Worm (Caenorhabditis elegans) whole organism, midembryonic: ENCODE results near the gene Y105C5B.1.

Source experiments
- T22C8.4 ChIP-seq: fragments of 200-800 bp; sonication (Bioruptor generic); IDR thresholded peaks from 2 replicates; pipeline ENCODE4 v1.3.6; 2022; ENCODE audit warnings: missing genetic modification characterization, missing compliant biosample characterization
- cog-1 ChIP-seq: sonication (generic microtip); optimal IDR thresholded peaks from 2 replicates; lab custom pipeline; 2016; ENCODE audit warnings: missing genetic modification characterization, missing compliant biosample characterization
- flt-1 ChIP-seq: fragments of 200-800 bp; sonication (Bioruptor generic); IDR thresholded peaks from 2 replicates; pipeline ENCODE4 v1.3.6; 2022; ENCODE audit warnings: missing genetic modification characterization, missing compliant biosample characterization
- klf-2 ChIP-seq: fragments of 200-800 bp; sonication (Bioruptor generic); conservative IDR thresholded peaks from 2 replicates; pipeline ENCODE4 v1.3.6; 2022; ENCODE audit warnings: missing genetic modification reagents, missing genetic modification characterization, missing compliant biosample characterization
- med-1 ChIP-seq: sonication (generic microtip); optimal IDR thresholded peaks from 2 replicates; lab custom pipeline; 2017; ENCODE audit warnings: missing genetic modification characterization, mild to moderate bottlenecking, missing compliant biosample characterization, antibody characterized with exemption, missing genetic modification reagents; ENCODE audit not compliant: insufficient read depth
- ref-1 ChIP-seq: fragments of 200-800 bp; sonication (Bioruptor generic); conservative IDR thresholded peaks from 2 replicates; pipeline ENCODE4 v1.3.6; 2022; ENCODE audit warnings: missing genetic modification reagents, missing genetic modification characterization, missing compliant biosample characterization
- tab-1 ChIP-seq: fragments of 200-800 bp; sonication (Bioruptor generic); IDR thresholded peaks from 2 replicates; pipeline ENCODE4 v1.3.6; 2022; ENCODE audit warnings: missing genetic modification characterization, missing compliant biosample characterization
- ztf-23 ChIP-seq: fragments of 200-800 bp; sonication (Bioruptor generic); IDR thresholded peaks from 2 replicates; pipeline ENCODE4 v1.3.6; 2022; ENCODE audit warnings: missing genetic modification reagents, missing genetic modification characterization, missing compliant biosample characterization
- ztf-29 ChIP-seq: fragments of 200-800 bp; sonication (Bioruptor generic); IDR thresholded peaks from 2 replicates; pipeline ENCODE4 v1.3.6; 2022; ENCODE audit warnings: missing genetic modification reagents, missing genetic modification characterization, missing compliant biosample characterization

Y105C5B.1 gene

DNA sequence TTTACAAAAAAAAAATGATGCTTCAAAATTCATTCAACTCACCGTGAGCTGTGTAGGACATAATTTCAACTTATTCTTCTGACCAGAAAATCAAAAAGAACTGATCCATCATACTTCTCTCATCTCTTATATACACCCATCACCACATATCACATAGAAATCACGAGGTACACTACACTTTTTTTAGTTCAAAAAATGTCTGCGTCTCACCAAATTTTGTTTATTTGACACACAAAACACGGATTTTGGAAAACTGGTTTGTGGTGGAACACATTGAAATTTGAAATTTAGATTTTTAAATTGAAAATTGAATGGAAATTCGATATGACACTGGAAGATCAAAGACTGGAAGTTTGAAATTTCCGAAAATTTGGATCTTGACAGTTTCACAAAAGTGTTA lies 30.7 kb downstream of the Y105C5B.1 start, which contains the start of gene Y105C5B.5:
Y105C5B.5 (minus strand) TSS at position 103 of the 400 bp plus-strand sequence.
- TF ChIP-seq ref-1 (no peak), klf-2 (no peak), med-1 (no peak), flt-1 (no peak)

DNA sequence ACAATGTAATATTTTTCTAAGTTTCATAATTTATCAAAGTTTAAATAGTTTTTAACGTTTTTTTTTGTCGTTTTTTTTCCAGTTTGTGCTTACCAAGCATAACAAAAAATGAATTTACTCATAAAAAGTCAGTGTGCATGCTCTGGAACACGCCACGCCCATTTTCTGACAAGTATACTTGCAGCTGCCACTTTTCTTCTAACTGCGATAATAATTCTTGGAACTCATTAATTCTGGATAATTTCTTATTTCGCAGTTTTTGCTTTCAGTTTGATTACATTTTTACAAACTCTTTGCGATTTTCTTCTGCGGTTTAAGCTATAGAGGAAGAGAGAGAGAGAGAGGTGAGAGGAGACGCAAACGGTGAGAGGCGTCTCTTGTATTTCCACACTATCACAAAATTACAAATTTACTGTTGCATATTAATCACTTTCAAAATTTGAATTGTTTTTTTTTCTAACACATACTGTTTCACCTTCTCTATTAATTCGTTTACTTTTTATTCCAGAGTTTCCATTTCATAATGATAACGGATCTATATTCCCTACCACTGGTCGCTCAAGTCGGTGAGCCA lies 35.7 kb downstream of the Y105C5B.1 start, which contains the start of gene srv-15:
srv-15 (plus strand) TSS at position 524 of the 574 bp plus-strand sequence.
- TF ChIP-seq ztf-29 (GFP tag; lab: Robert Waterston, UW) (no peak), med-1 (no peak), flt-1 (no peak), T22C8.4 (GFP tag; lab: Robert Waterston, UW) (no peak)

DNA sequence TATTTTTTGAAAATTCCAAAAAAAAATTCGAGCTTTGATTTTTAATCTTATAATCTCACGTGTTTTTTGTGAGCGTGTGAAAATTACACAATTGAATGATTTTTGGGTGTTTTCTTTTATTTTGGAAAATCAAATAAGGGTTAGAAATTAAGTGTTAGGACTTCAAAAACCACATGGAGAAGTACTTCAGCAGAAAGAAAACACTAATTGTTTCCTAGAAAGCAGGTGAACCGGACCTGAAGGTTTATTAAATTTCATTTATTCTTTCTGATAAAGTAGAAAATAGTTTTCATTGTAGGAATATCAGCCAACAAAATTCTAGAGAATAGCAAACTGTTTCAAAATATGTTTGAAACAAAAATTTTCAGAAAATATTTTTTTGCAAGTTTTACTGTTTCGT lies 37.8 kb downstream of the Y105C5B.1 start:
- TF ChIP-seq T22C8.4 (GFP tag; lab: Robert Waterston, UW) (no peak), ztf-29 (GFP tag; lab: Robert Waterston, UW) (no peak), med-1 (no peak), flt-1 (no peak), cog-1 (no peak), ref-1 (no peak), klf-2 (no peak)

DNA sequence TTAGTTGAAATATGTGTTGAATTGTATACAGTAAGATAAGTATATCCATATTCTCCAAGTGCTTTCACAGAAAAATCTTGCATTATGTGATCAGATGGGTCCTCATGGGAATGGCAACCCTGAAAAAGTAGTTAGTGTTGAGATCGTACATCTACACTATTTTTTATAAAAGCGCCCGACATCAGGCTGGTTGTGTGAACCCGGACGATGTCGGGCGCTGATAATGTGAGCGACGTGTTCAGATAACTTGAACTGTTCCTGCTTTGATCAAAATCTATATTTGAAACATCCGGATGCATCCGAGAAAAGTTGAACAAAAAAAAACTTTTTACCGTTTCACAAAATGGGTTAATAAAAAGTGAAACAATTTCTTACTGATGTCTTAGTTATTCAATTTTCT lies 44.6 kb downstream of the Y105C5B.1 start:
- TF ChIP-seq cog-1 (no peak), T22C8.4 (GFP tag; lab: Robert Waterston, UW) (no peak), flt-1 (no peak), tab-1 (no peak), klf-2 (no peak), med-1 (no peak), ztf-29 (GFP tag; lab: Robert Waterston, UW) (no peak), ztf-23 (GFP tag; lab: Robert Waterston, UW) (no peak), ref-1 (no peak)
